Worm (Caenorhabditis elegans) whole organism, early embryonic: ENCODE measurements around the gene myo-2.

ENCODE experiments used
- aly-1 ChIP-seq: sonication (generic microtip); optimal IDR thresholded peaks from 2 replicates; lab custom pipeline; 2016; ENCODE audit warnings: missing genetic modification characterization, missing compliant biosample characterization
- ama-1 ChIP-seq: fragments of 150-350 bp; optimal IDR thresholded peaks from 2 replicates; lab custom pipeline; 2014
- ceh-13 ChIP-seq: fragments of 200-800 bp; sonication (Bioruptor generic); optimal IDR thresholded peaks from 2 replicates; lab custom pipeline; 2018; ENCODE audit warnings: mild to moderate bottlenecking, missing genetic modification characterization, missing compliant biosample characterization
- ets-7 ChIP-seq: sonication (generic microtip); optimal IDR thresholded peaks from 2 replicates; lab custom pipeline; 2016; ENCODE audit warnings: missing genotype, missing genetic modification characterization, missing compliant biosample characterization
- hnd-1 ChIP-seq: sonication (generic microtip); optimal IDR thresholded peaks from 2 replicates; lab custom pipeline; 2016; ENCODE audit warnings: missing genetic modification characterization, missing compliant biosample characterization
- tbx-37 ChIP-seq: fragments of 200-800 bp; sonication (Bioruptor generic); conservative IDR thresholded peaks from 2 replicates; pipeline ENCODE4 v1.3.6; 2022; ENCODE audit warnings: missing genetic modification reagents, missing genetic modification characterization, missing compliant biosample characterization
- tra-4 ChIP-seq: sonication (generic microtip); optimal IDR thresholded peaks from 2 replicates; lab custom pipeline; 2017; ENCODE audit warnings: missing genetic modification characterization, missing compliant biosample characterization

ce11 chrX:12477341-12477740, 9.5 kb downstream of the myo-2 start, which contains the start of gene F45E6.1:
- TF ChIP-seq tra-4 (no peak), ceh-13 (GFP tag; lab: Kevin White, UChicago) (no peak), ama-1 (lab: Kevin White, UChicago) (no peak), hnd-1 (no peak), ets-7 (tag; lab: Kevin White, UChicago) (no peak), tbx-37 (no peak), aly-1 (tag; lab: Kevin White, UChicago) (no peak)
